Fruit fly (Drosophila melanogaster) whole organism, pupa: ENCODE results near the gene mtsh.

Source experiments
- CG10348 ChIP-seq: fragments of 200-800 bp; sonication (Bioruptor generic); IDR thresholded peaks from 2 replicates; pipeline ENCODE4 v1.3.6; 2022; ENCODE audit warnings: missing biosample characterization, missing genetic modification characterization
- CG12605 ChIP-seq: fragments of 200-800 bp; sonication (Bioruptor generic); IDR thresholded peaks from 2 replicates; pipeline ENCODE4 v1.3.6; 2022; ENCODE audit warnings: missing biosample characterization, missing genetic modification characterization
- CG13204 ChIP-seq: fragments of 200-800 bp; sonication (Bioruptor generic); optimal IDR thresholded peaks from 2 replicates; lab custom pipeline; 2018; ENCODE audit warnings: missing biosample characterization, mild to moderate bottlenecking, missing genetic modification characterization, moderate library complexity
- CG14655 ChIP-seq: fragments of 200-800 bp; sonication (Bioruptor generic); optimal IDR thresholded peaks from 3 replicates; lab custom pipeline; 2017; ENCODE audit warnings: mild to moderate bottlenecking, missing biosample characterization, missing genetic modification reagents, missing genetic modification characterization
- CG15710 ChIP-seq: fragments of 200-800 bp; sonication (Bioruptor generic); optimal IDR thresholded peaks from 2 replicates; lab custom pipeline; 2018; ENCODE audit warnings: missing biosample characterization, mild to moderate bottlenecking, missing genetic modification characterization, moderate library complexity
- CG17806 ChIP-seq: fragments of 200-800 bp; sonication (Bioruptor generic); optimal IDR thresholded peaks from 2 replicates; lab custom pipeline; 2018; ENCODE audit warnings: missing biosample characterization, mild to moderate bottlenecking, missing genetic modification characterization, moderate library complexity
- CG32121 ChIP-seq: fragments of 200-800 bp; sonication (Bioruptor generic); IDR thresholded peaks from 2 replicates; pipeline ENCODE4 v1.3.6; 2022; ENCODE audit warnings: missing biosample characterization, missing genetic modification characterization
- CG34367 ChIP-seq: fragments of 200-800 bp; sonication (Bioruptor generic); optimal IDR thresholded peaks from 2 replicates; lab custom pipeline; 2018; ENCODE audit warnings: missing biosample characterization, mild to moderate bottlenecking, missing genetic modification characterization
- CG4496 ChIP-seq: fragments of 200-800 bp; sonication (Bioruptor generic); IDR thresholded peaks from 3 replicates; pipeline ENCODE4 v1.3.6; 2022; ENCODE audit warnings: missing biosample characterization, missing genetic modification characterization
- CG8159 ChIP-seq: fragments of 200-800 bp; sonication (Bioruptor generic); optimal IDR thresholded peaks from 3 replicates; lab custom pipeline; 2018; ENCODE audit warnings: missing biosample characterization, mild to moderate bottlenecking, missing genetic modification characterization, moderate library complexity
- CG8301 ChIP-seq: fragments of 200-800 bp; sonication (Bioruptor generic); optimal IDR thresholded peaks from 2 replicates; lab custom pipeline; 2018; ENCODE audit warnings: missing biosample characterization, mild to moderate bottlenecking, missing genetic modification characterization
- CG9948 ChIP-seq: fragments of 200-800 bp; sonication (Bioruptor generic); optimal IDR thresholded peaks from 2 replicates; lab custom pipeline; 2018; ENCODE audit warnings: missing biosample characterization, mild to moderate bottlenecking, missing genetic modification characterization, moderate library complexity
- D1 ChIP-seq: fragments of 200-800 bp; sonication (Bioruptor generic); optimal IDR thresholded peaks from 2 replicates; lab custom pipeline; 2018; ENCODE audit warnings: missing biosample characterization, mild to moderate bottlenecking, missing genetic modification characterization, moderate library complexity
- EcR ChIP-seq: fragments of 200-800 bp; sonication (Bioruptor generic); optimal IDR thresholded peaks from 3 replicates; lab custom pipeline; 2019; ENCODE audit warnings: missing biosample characterization, missing genetic modification characterization, mild to moderate bottlenecking, moderate library complexity, missing genetic modification reagents
- Ets98B ChIP-seq: fragments of 200-800 bp; sonication (Bioruptor generic); IDR thresholded peaks from 2 replicates; pipeline ENCODE4 v1.3.6; 2022; ENCODE audit warnings: missing biosample characterization, missing genetic modification characterization
- Pif1A ChIP-seq: fragments of 200-800 bp; sonication (Bioruptor generic); optimal IDR thresholded peaks from 3 replicates; lab custom pipeline; 2016; ENCODE audit warnings: missing biosample characterization, missing genetic modification characterization
- Pif1B ChIP-seq: fragments of 200-800 bp; sonication (Bioruptor generic); optimal IDR thresholded peaks from 3 replicates; lab custom pipeline; 2016; ENCODE audit warnings: missing biosample characterization, missing genetic modification characterization
- Snoo ChIP-seq: fragments of 200-800 bp; sonication (Bioruptor generic); optimal IDR thresholded peaks from 3 replicates; lab custom pipeline; 2017; ENCODE audit warnings: missing biosample characterization, mild to moderate bottlenecking, missing genetic modification characterization, inconsistent platforms
- fd96Ca ChIP-seq: fragments of 200-800 bp; sonication (Bioruptor generic); IDR thresholded peaks from 3 replicates; pipeline ENCODE4 v1.3.6; 2022; ENCODE audit warnings: missing biosample characterization, missing genetic modification characterization
- gl ChIP-seq: fragments of 200-800 bp; sonication (Bioruptor generic); optimal IDR thresholded peaks from 2 replicates; lab custom pipeline; 2018; ENCODE audit warnings: missing biosample characterization, mild to moderate bottlenecking, missing genetic modification characterization
- rn ChIP-seq: fragments of 200-800 bp; sonication (Bioruptor generic); IDR thresholded peaks from 2 replicates; pipeline ENCODE4 v1.3.6; 2022; ENCODE audit warnings: missing biosample characterization, missing genetic modification characterization

Gene mtsh

DNA sequence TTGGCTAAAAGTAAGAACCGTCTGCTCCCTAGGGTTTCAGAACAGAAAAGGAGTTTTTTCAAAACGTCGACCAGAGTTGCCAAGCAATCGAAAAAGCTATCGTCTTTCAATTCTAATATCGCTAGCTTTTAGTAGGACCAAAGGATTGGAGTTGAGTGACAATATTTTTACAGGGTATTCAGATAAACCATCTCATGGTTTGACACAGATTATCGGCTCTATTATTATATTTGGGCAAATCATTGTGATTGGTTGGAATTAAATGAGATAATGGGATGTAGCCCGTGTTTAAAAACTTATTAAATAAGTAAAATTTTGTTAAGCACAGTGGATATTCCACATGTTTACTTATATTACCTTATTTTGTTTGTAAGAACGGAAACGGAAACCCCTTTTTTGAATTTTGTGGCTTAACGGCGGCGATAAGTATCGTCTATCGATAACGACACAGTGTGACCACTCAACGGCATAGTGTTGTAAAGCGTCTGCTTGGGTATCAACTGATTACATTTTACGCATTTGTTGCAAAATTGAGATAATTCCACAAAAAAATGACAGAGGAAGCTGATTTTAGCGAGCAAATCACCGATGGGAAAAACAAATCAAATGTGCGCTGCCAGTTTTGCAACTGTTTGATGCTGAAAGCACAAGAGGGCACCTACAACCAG, at the start of gene mtsh, which contains the start of gene strat:
Gene mtsh (minus strand): TSS at position 51 of the 668 bp plus-strand sequence.
Gene strat (plus strand): TSS at position 471 of the 668 bp plus-strand sequence.
- TF ChIP-seq Snoo (tag; lab: Kevin White, UChicago) (peak; percentile 22), gl (tag; lab: Kevin White, UChicago) (peak; percentile 41), CG4496 (peak; percentile 76), CG14655 (GFP tag; lab: Kevin White, UChicago) (no peak), CG17806 (tag; lab: Kevin White, UChicago) (peak; percentile 34), CG15710 (tag; lab: Kevin White, UChicago) (peak; percentile 23), CG34367 (tag; lab: Kevin White, UChicago) (peak; percentile 3), Pif1B (GFP tag; lab: Kevin White, UChicago) (no peak)

DNA sequence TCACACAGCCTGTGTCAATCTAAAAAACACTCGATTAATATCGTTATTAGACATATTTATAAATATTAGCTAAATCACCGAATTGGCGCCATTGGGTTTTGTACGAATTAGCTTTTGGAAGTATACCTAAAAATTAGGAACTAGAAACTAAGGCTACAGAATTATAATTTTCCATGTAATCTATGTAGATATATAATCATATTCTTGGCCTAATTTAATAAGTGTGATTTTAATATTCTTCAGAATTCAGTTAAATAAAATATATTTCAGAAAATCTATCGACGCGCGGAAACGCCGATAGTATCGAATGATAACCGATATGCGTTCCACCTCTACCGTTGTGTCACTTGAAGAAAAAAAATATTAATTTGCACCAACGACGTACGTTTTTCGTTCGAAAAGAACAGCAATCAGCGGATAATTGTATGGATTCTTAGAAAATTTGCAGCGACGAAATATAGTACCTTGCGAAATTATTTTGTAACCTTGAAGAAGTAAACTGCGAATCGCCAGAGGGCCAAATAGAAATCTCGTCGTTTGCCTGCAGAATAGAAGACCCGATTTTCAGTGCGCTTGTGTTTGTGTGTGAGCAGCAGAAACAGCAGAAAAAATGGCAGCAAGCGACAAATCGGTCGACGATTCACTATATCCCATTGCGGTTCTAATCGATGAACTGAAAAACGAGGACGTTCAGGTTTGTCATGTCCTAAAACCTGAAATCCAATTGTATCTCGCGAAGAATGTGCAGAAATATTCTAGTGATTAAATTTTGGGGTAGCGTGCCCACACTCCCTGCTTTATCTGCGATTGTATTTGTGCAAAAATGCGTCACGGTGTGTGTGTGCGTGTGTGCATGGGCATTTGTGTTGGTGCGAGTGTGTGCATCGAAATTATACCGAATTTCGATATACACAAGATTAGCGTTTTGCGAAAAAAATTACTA, 46.3 kb upstream of the mtsh start, which contains the start of gene Pp2A-29B:
Gene Pp2A-29B (plus strand): TSS at position 338 of the 943 bp plus-strand sequence.
- TF ChIP-seq CG32121 (GFP tag; lab: Robert Waterston, UW) (no peak), gl (tag; lab: Kevin White, UChicago) (no peak), CG10348 (GFP tag; lab: Robert Waterston, UW) (no peak), CG15710 (tag; lab: Kevin White, UChicago) (peak; percentile 13), D1 (tag; lab: Kevin White, UChicago) (no peak), EcR (no peak), Pif1A (GFP tag; lab: Kevin White, UChicago) (peak; percentile 4), CG9948 (tag; lab: Kevin White, UChicago) (no peak), CG8159 (tag; lab: Kevin White, UChicago) (peak; percentile 32), fd96Ca (GFP tag; lab: Robert Waterston, UW) (0 out of 3 replicates have a peak, but pooled peaks have one; percentile 15)

DNA sequence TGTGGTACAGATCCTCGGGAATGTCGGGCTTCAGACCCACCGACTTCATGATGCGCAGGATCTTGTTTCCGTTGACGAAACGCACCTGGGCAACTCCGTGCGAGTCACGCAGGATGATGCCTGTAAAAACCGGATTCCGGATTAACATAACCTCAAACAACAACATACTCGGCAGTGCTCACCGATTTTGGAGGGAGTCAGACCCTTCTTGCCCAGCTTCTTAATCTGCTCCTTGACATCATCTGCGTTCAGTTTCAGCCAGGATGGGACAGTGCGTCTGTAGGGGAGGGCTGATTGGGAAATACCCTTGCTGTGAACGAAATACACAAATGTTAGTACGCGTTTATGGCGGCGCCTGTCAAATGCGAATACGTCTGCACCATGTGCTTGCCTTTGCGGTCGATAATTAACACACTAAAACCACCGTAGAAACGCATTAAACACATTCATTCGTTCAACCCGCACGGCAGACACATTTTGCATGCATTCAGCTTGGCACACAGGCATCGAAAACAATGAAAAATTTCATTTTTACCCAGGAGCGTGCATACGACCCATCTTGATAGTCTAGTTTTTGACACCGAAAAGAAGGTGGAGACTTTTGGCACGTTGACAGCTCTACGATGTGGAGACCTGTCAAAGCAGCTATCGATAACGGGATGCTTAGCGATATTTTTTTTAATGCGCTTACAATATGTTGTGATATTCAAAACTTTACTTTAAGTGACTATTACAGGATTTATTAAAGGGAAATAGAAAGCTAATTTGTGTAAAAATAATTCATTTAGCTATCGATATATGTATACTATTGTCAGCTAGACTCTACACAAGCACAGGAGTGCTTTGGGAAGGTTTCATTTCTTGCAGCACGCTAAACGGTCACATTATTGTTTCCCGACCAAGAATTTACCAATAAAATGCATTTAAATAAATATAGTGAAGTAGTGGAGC, 44.6 kb upstream of the mtsh start, which contains the start of the genes RpS13 and CSN8:
Gene RpS13 (minus strand): TSS at position 657 of the 951 bp plus-strand sequence.
Gene CSN8 (plus strand): TSS at position 850 of the 951 bp plus-strand sequence.
- TF ChIP-seq Pif1B (GFP tag; lab: Kevin White, UChicago) (no peak), CG13204 (GFP tag; lab: Kevin White, UChicago) (no peak), CG4496 (0 out of 3 replicates have a peak, but pooled peaks have one; percentile 18), CG32121 (GFP tag; lab: Robert Waterston, UW) (0 out of 2 replicates have a peak, but pooled peaks have one; percentile 11), CG15710 (tag; lab: Kevin White, UChicago) (no peak)

DNA sequence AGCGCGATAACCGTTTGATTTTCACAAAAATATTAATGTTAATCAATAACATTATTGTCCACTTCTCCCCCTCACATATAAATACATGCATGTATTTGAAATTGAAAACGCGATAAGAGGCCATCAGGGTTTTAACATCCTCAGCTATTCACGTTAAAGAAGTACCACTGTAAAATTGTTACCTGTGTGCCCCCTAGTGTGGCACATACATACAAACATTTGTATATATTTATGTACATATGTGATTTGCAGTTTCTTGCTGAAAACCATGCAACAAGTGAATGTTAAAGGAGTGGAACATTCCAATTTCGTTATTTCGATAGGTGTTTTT, 43.2 kb upstream of the mtsh start:
- no peak for TF ChIP-seq Pif1B (GFP tag; lab: Kevin White, UChicago)
- peak; percentile 6; the same call in 1 of the 3 replicates for TF ChIP-seq CG4496
- TF ChIP-seq CG15710 (tag; lab: Kevin White, UChicago): no peak
- no peak for TF ChIP-seq CG34367 (tag; lab: Kevin White, UChicago)

DNA sequence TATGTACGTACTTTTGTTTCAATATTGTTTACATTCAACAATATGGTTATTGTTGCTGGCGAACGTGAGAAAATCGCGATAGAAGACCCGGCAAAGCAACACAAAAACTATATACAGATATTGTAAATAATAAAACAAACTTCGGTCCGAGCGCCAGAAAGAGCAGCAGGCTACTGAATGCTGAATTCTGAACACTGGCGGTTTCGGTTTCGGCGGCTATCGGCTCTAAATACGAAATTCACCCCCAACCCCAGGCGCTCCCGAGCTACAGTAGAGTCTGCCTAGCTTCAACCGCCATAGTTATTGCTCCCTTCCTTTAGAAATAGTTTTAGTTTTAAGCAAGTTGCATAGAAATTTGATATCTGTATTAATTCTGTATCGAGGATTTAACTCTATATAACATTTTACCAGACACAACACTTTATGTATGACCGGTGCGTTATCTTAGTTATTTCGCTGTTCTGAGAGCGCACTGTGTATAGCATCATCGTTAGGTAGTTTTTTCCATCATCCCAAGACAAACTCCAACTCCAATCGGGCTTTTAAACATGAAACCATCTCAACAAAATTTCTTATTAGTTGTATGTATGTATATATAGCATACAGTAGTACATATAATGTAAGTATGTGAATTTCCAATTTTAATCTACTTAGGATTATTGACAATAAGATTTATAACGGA, 42.7 kb upstream of the mtsh start, which contains the start of gene CG7627:
Gene CG7627 (minus strand): TSS at position 197 of the 682 bp plus-strand sequence.
- TF ChIP-seq Pif1B (GFP tag; lab: Kevin White, UChicago): peak; percentile 13
- peak; percentile 40 for TF ChIP-seq CG15710 (tag; lab: Kevin White, UChicago)
- peak; percentile 7 for TF ChIP-seq gl (tag; lab: Kevin White, UChicago)
- peak; percentile 66 for TF ChIP-seq Ets98B (GFP tag; lab: Robert Waterston, UW)
- peak; percentile 68 for TF ChIP-seq CG14655 (GFP tag; lab: Kevin White, UChicago)
- peak; percentile 35; the same call in 1 of the 2 replicates for TF ChIP-seq CG10348 (GFP tag; lab: Robert Waterston, UW)
- no peak for TF ChIP-seq EcR
- peak; percentile 26 for TF ChIP-seq CG34367 (tag; lab: Kevin White, UChicago)
- peak; percentile 80 for TF ChIP-seq CG4496
- peak; percentile 46 for TF ChIP-seq CG17806 (tag; lab: Kevin White, UChicago)
- TF ChIP-seq CG32121 (GFP tag; lab: Robert Waterston, UW): peak; percentile 54
- TF ChIP-seq Snoo (tag; lab: Kevin White, UChicago): peak; percentile 49
- TF ChIP-seq CG8159 (tag; lab: Kevin White, UChicago): peak; percentile 63
- peak; percentile 51 for TF ChIP-seq CG9948 (tag; lab: Kevin White, UChicago)
- peak; percentile 45 for TF ChIP-seq rn (GFP tag; lab: Robert Waterston, UW)
- peak; percentile 59 for TF ChIP-seq CG12605 (GFP tag; lab: Robert Waterston, UW)
- TF ChIP-seq D1 (tag; lab: Kevin White, UChicago): no peak
- TF ChIP-seq fd96Ca (GFP tag; lab: Robert Waterston, UW): peak; percentile 78; the same call in 2 of the 3 replicates
- TF ChIP-seq Pif1A (GFP tag; lab: Kevin White, UChicago): peak; percentile 43
- no peak for TF ChIP-seq CG13204 (GFP tag; lab: Kevin White, UChicago)
- peak; percentile 58 for TF ChIP-seq CG8301
